Worm (Caenorhabditis elegans) whole organism, mixed stage, embryonic: Measurements from ENCODE around the gene slc-36.1.

ENCODE experiments used
- M03D4.4 ChIP-seq: sonication (generic microtip); optimal IDR thresholded peaks from 2 replicates; lab custom pipeline; 2017; ENCODE audit warnings: mild to moderate bottlenecking, missing genetic modification characterization, missing compliant biosample characterization
- bed-3 ChIP-seq: fragments of 200-800 bp; sonication (Bioruptor generic); optimal IDR thresholded peaks from 3 replicates; lab custom pipeline; 2018; ENCODE audit warnings: mild to moderate bottlenecking, missing genetic modification characterization, moderate library complexity, missing compliant biosample characterization
- blmp-1 ChIP-seq: fragments of 150-350 bp; optimal IDR thresholded peaks from 2 replicates; lab custom pipeline; 2014; ENCODE audit warnings: missing biosample characterization, missing genetic modification characterization
- ceh-39 ChIP-seq: fragments of 150-350 bp; optimal IDR thresholded peaks from 2 replicates; lab custom pipeline; 2014; ENCODE audit warnings: missing biosample characterization, missing genetic modification characterization
- ceh-43 ChIP-seq: fragments of 200-800 bp; sonication (Bioruptor generic); optimal IDR thresholded peaks from 2 replicates; lab custom pipeline; 2018; ENCODE audit warnings: mild to moderate bottlenecking, missing genetic modification characterization, moderate library complexity, missing compliant biosample characterization
- ceh-83 ChIP-seq: fragments of 200-800 bp; sonication (Bioruptor generic); optimal IDR thresholded peaks from 2 replicates; lab custom pipeline; 2018; ENCODE audit warnings: mild to moderate bottlenecking, missing genetic modification characterization, missing compliant biosample characterization
- ces-1 ChIP-seq: fragments of 150-350 bp; optimal IDR thresholded peaks from 2 replicates; lab custom pipeline; 2014; ENCODE audit warnings: missing biosample characterization, missing genetic modification reagents, missing genetic modification characterization
- cnd-1 ChIP-seq: fragments of 200-800 bp; sonication (Bioruptor generic); optimal IDR thresholded peaks from 2 replicates; lab custom pipeline; 2018; ENCODE audit warnings: mild to moderate bottlenecking, missing genetic modification characterization, missing compliant biosample characterization
- drap-1 ChIP-seq: fragments of 200-800 bp; sonication (Bioruptor generic); optimal IDR thresholded peaks from 3 replicates; lab custom pipeline; 2018; ENCODE audit warnings: mild to moderate bottlenecking, missing genetic modification characterization, missing compliant biosample characterization
- elt-3 ChIP-seq: fragments of 150-350 bp; optimal IDR thresholded peaks from 2 replicates; lab custom pipeline; 2014; ENCODE audit warnings: missing biosample characterization, missing genetic modification characterization
- flh-1 ChIP-seq: fragments of 200-800 bp; sonication (Bioruptor generic); optimal IDR thresholded peaks from 2 replicates; lab custom pipeline; 2018; ENCODE audit warnings: mild to moderate bottlenecking, missing genetic modification characterization, moderate library complexity, missing compliant biosample characterization
- ham-2 ChIP-seq: fragments of 200-800 bp; sonication (Bioruptor generic); optimal IDR thresholded peaks from 2 replicates; lab custom pipeline; 2018; ENCODE audit warnings: mild to moderate bottlenecking, missing genetic modification characterization, missing compliant biosample characterization
- hlh-1 ChIP-seq: fragments of 150-350 bp; optimal IDR thresholded peaks from 2 replicates; lab custom pipeline; 2014; ENCODE audit warnings: missing biosample characterization, missing genetic modification reagents, missing genetic modification characterization
- lin-13 ChIP-seq: fragments of 150-350 bp; optimal IDR thresholded peaks from 2 replicates; lab custom pipeline; 2014; ENCODE audit warnings: missing biosample characterization, missing genetic modification characterization
- lin-32 ChIP-seq: fragments of 200-800 bp; sonication (Bioruptor generic); optimal IDR thresholded peaks from 2 replicates; lab custom pipeline; 2018; ENCODE audit warnings: mild to moderate bottlenecking, missing genetic modification characterization, missing compliant biosample characterization
- lsy-2 ChIP-seq: fragments of 150-350 bp; optimal IDR thresholded peaks from 2 replicates; lab custom pipeline; 2014; ENCODE audit warnings: missing biosample characterization, missing genetic modification characterization
- mab-5 ChIP-seq: fragments of 150-350 bp; optimal IDR thresholded peaks from 2 replicates; lab custom pipeline; 2014; ENCODE audit warnings: missing biosample characterization, missing genetic modification characterization
- mep-1 ChIP-seq: fragments of 150-350 bp; optimal IDR thresholded peaks from 2 replicates; lab custom pipeline; 2017; ENCODE audit warnings: missing biosample characterization, missing genetic modification reagents, missing genetic modification characterization, inconsistent platforms
- mls-2 ChIP-seq: sonication (generic microtip); optimal IDR thresholded peaks from 2 replicates; lab custom pipeline; 2016; ENCODE audit warnings: mild to moderate bottlenecking, missing genetic modification characterization, moderate library complexity, missing compliant biosample characterization
- nhr-12 ChIP-seq: fragments of 150-350 bp; optimal IDR thresholded peaks from 2 replicates; lab custom pipeline; 2014; ENCODE audit warnings: missing biosample characterization, missing genetic modification characterization
- nhr-2 ChIP-seq: fragments of 150-350 bp; optimal IDR thresholded peaks from 2 replicates; lab custom pipeline; 2014; ENCODE audit warnings: missing biosample characterization, missing genetic modification characterization
- nhr-237 ChIP-seq: fragments of 150-350 bp; optimal IDR thresholded peaks from 2 replicates; lab custom pipeline; 2014; ENCODE audit warnings: missing biosample characterization, missing genetic modification characterization
- nhr-28 ChIP-seq: fragments of 150-350 bp; optimal IDR thresholded peaks from 2 replicates; lab custom pipeline; 2014; ENCODE audit warnings: missing biosample characterization, missing genetic modification characterization
- nhr-76 ChIP-seq: sonication (generic microtip); optimal IDR thresholded peaks from 2 replicates; lab custom pipeline; 2017; ENCODE audit warnings: missing biosample characterization, missing genetic modification characterization
- pha-4 ChIP-seq: fragments of 150-350 bp; optimal IDR thresholded peaks from 2 replicates; lab custom pipeline; 2018; ENCODE audit warnings: missing biosample characterization, missing genetic modification reagents, missing genetic modification characterization
- snpc-4 ChIP-seq: fragments of 150-350 bp; optimal IDR thresholded peaks from 2 replicates; lab custom pipeline; 2014; ENCODE audit warnings: missing biosample characterization, missing genetic modification characterization
- sptf-1 ChIP-seq: sonication (generic microtip); optimal IDR thresholded peaks from 2 replicates; lab custom pipeline; 2017; ENCODE audit warnings: mild to moderate bottlenecking, missing genetic modification characterization, moderate library complexity, missing compliant biosample characterization
- tbx-8 ChIP-seq: fragments of 200-800 bp; sonication (Bioruptor generic); optimal IDR thresholded peaks from 2 replicates; lab custom pipeline; 2018; ENCODE audit warnings: mild to moderate bottlenecking, missing genetic modification characterization, moderate library complexity, missing compliant biosample characterization
- unc-120 ChIP-seq: sonication (generic microtip); optimal IDR thresholded peaks from 2 replicates; lab custom pipeline; 2017; ENCODE audit warnings: missing genetic modification characterization, missing compliant biosample characterization; ENCODE audit not compliant: poor library complexity, severe bottlenecking
- unc-39 ChIP-seq: fragments of 150-350 bp; optimal IDR thresholded peaks from 2 replicates; lab custom pipeline; 2014; ENCODE audit warnings: missing biosample characterization, missing genetic modification characterization
- unc-62 ChIP-seq: fragments of 150-350 bp; optimal IDR thresholded peaks from 2 replicates; lab custom pipeline; 2014; ENCODE audit warnings: missing biosample characterization, missing genetic modification reagents, missing genetic modification characterization
- ztf-11 ChIP-seq: fragments of 150-350 bp; optimal IDR thresholded peaks from 2 replicates; lab custom pipeline; 2014; ENCODE audit warnings: missing biosample characterization, missing genetic modification characterization

The slc-36.1 gene

ce11 chrIII:13272227-13272626 is 35.1 kb upstream of the slc-36.1 start:
- TF ChIP-seq bed-3 (GFP tag; lab: Kevin White, UChicago): no peak
- no peak for TF ChIP-seq drap-1 (GFP tag; lab: Kevin White, UChicago)
- no peak for TF ChIP-seq lin-32 (GFP tag; lab: Kevin White, UChicago)
- no peak for TF ChIP-seq mab-5 (tag; lab: Kevin White, UChicago)
- TF ChIP-seq unc-120 (tag; lab: Kevin White, UChicago): no peak
- no peak for TF ChIP-seq ztf-11 (tag; lab: Kevin White, UChicago)
- no peak for TF ChIP-seq nhr-76 (tag; lab: Kevin White, UChicago)
- no peak for TF ChIP-seq flh-1 (GFP tag; lab: Kevin White, UChicago)
- no peak for TF ChIP-seq snpc-4 (tag; lab: Kevin White, UChicago)
- no peak for TF ChIP-seq sptf-1 (tag; lab: Kevin White, UChicago)
- TF ChIP-seq ceh-83: no peak
- TF ChIP-seq nhr-2 (tag; lab: Kevin White, UChicago): no peak
- no peak for TF ChIP-seq nhr-28 (tag; lab: Kevin White, UChicago)
- TF ChIP-seq nhr-12: no peak
- no peak for TF ChIP-seq M03D4.4
- no peak for TF ChIP-seq blmp-1 (tag; lab: Kevin White, UChicago)
- TF ChIP-seq ces-1 (GFP tag; lab: Kevin White, UChicago): no peak
- TF ChIP-seq mep-1 (tag; lab: Kevin White, UChicago): no peak
- TF ChIP-seq, all 35 proteins: peak for 0

ce11 chrIII:13272788-13273187 is 34.5 kb upstream of the slc-36.1 start:
- no peak for TF ChIP-seq pha-4 (tag; lab: Kevin White, UChicago)
- TF ChIP-seq ceh-83: no peak
- no peak for TF ChIP-seq nhr-12
- TF ChIP-seq sptf-1 (tag; lab: Kevin White, UChicago): no peak
- TF ChIP-seq M03D4.4: no peak
- no peak for TF ChIP-seq lsy-2 (tag; lab: Kevin White, UChicago)
- TF ChIP-seq mab-5 (tag; lab: Kevin White, UChicago): no peak
- no peak for TF ChIP-seq nhr-237
- TF ChIP-seq tbx-8: no peak
- TF ChIP-seq mls-2 (tag; lab: Kevin White, UChicago): no peak
- no peak for TF ChIP-seq cnd-1 (tag; lab: Kevin White, UChicago)
- TF ChIP-seq nhr-2 (tag; lab: Kevin White, UChicago): no peak
- TF ChIP-seq elt-3 (tag; lab: Kevin White, UChicago): no peak
- no peak for TF ChIP-seq ham-2 (GFP tag; lab: Kevin White, UChicago)
- no peak for TF ChIP-seq ceh-43 (GFP tag; lab: Kevin White, UChicago)
- TF ChIP-seq bed-3 (GFP tag; lab: Kevin White, UChicago): no peak
- no peak for TF ChIP-seq lin-32 (GFP tag; lab: Kevin White, UChicago)
- no peak for TF ChIP-seq unc-62 (GFP tag; lab: Kevin White, UChicago)

- no peak for TF ChIP-seq M03D4.4
- TF ChIP-seq lin-32 (GFP tag; lab: Kevin White, UChicago): peak; percentile 38
- no peak for TF ChIP-seq hlh-1 (tag; lab: Kevin White, UChicago)
- no peak for TF ChIP-seq mab-5 (tag; lab: Kevin White, UChicago)
- TF ChIP-seq ham-2 (GFP tag; lab: Kevin White, UChicago): peak; percentile 12
- TF ChIP-seq ceh-39 (tag; lab: Kevin White, UChicago): no peak
- peak; percentile 64 for TF ChIP-seq sptf-1 (tag; lab: Kevin White, UChicago)
- no peak for TF ChIP-seq unc-39
- TF ChIP-seq elt-3 (tag; lab: Kevin White, UChicago): no peak
- no peak for TF ChIP-seq ztf-11 (tag; lab: Kevin White, UChicago)
- peak; percentile 1 for TF ChIP-seq lsy-2 (tag; lab: Kevin White, UChicago)
- no peak for TF ChIP-seq blmp-1 (tag; lab: Kevin White, UChicago)
- no peak for TF ChIP-seq flh-1 (GFP tag; lab: Kevin White, UChicago)
- no peak for TF ChIP-seq nhr-76 (tag; lab: Kevin White, UChicago)
- TF ChIP-seq mep-1 (tag; lab: Kevin White, UChicago): no peak
- peak; percentile 22 for TF ChIP-seq pha-4 (tag; lab: Kevin White, UChicago)
- no peak for TF ChIP-seq unc-62 (GFP tag; lab: Kevin White, UChicago)
- TF ChIP-seq ceh-43 (GFP tag; lab: Kevin White, UChicago): no peak
- TF ChIP-seq nhr-237: no peak
- TF ChIP-seq lin-13 (tag; lab: Kevin White, UChicago): no peak
- TF ChIP-seq drap-1 (GFP tag; lab: Kevin White, UChicago): peak; percentile 28
- no peak for TF ChIP-seq ceh-83
- peak; percentile 59 for TF ChIP-seq cnd-1 (tag; lab: Kevin White, UChicago)
- TF ChIP-seq unc-120 (tag; lab: Kevin White, UChicago): peak; percentile 37
- TF ChIP-seq nhr-12: no peak
- TF ChIP-seq bed-3 (GFP tag; lab: Kevin White, UChicago): no peak
- TF ChIP-seq ces-1 (GFP tag; lab: Kevin White, UChicago): peak; percentile 55
- peak; percentile 48 for TF ChIP-seq mls-2 (tag; lab: Kevin White, UChicago)
Measured at ce11 chrIII:13275784-13276183, 31.5 kb upstream of the slc-36.1 start.
